Worm (Caenorhabditis elegans): Measurements from ENCODE around the gene F44E2.7.
A peak's percentile ranks its signal among the peaks of the same experiment; 100 is the strongest.

ce11 chrIII:8797211-8797733 lies 51.0 kb downstream of the F44E2.7 start:
- TF ChIP-seq ztf-11 (tag; optimal IDR thresholded peaks at IDR 0.05): no peak
- no peak for TF ChIP-seq elt-3 (tag; optimal IDR thresholded peaks at IDR 0.05)
- TF ChIP-seq nhr-10 (tag; optimal IDR thresholded peaks at IDR 0.05): no peak
- peak; percentile 83 for TF ChIP-seq ztf-4 (tag; optimal IDR thresholded peaks at IDR 0.05)
- peak; percentile 78 for TF ChIP-seq lin-13 (GFP tag; optimal IDR thresholded peaks at IDR 0.05)
- TF ChIP-seq zag-1 (tag; optimal IDR thresholded peaks at IDR 0.05): peak; percentile 80
- TF ChIP-seq nhr-6 (tag; optimal IDR thresholded peaks at IDR 0.05): peak; percentile 92
- peak; percentile 49 for TF ChIP-seq skn-1 (tag; optimal IDR thresholded peaks at IDR 0.05)
- TF ChIP-seq lin-39 (tag; optimal IDR thresholded peaks at IDR 0.05): no peak
- no peak for TF ChIP-seq dmd-4 (tag; optimal IDR thresholded peaks at IDR 0.05)

Measured in whole organism, L2 larva.